Worm (Caenorhabditis elegans) whole organism, L3 larva: Measurements from ENCODE around the gene F14H3.6.

Experiments used
- R02D3.7 ChIP-seq: fragments of 150-350 bp; optimal IDR thresholded peaks from 2 replicates; lab custom pipeline; 2014; ENCODE audit warnings: missing biosample characterization, missing genetic modification characterization
- ZK546.5 ChIP-seq: sonication (generic microtip); optimal IDR thresholded peaks from 2 replicates; lab custom pipeline; 2017; ENCODE audit warnings: missing biosample characterization, missing genetic modification characterization
- aly-2 ChIP-seq: fragments of 150-350 bp; optimal IDR thresholded peaks from 2 replicates; lab custom pipeline; 2014; ENCODE audit warnings: missing biosample characterization, missing genetic modification characterization
- ceh-16 ChIP-seq: sonication (generic microtip); optimal IDR thresholded peaks from 2 replicates; lab custom pipeline; 2017; ENCODE audit warnings: missing biosample characterization, missing genetic modification characterization
- ceh-28 ChIP-seq: fragments of 150-350 bp; optimal IDR thresholded peaks from 2 replicates; lab custom pipeline; 2014; ENCODE audit warnings: missing biosample characterization, missing genetic modification reagents, missing genetic modification characterization
- ceh-9 ChIP-seq: sonication (generic microtip); optimal IDR thresholded peaks from 2 replicates; lab custom pipeline; 2018; ENCODE audit warnings: missing biosample characterization, missing genetic modification characterization
- daf-12 ChIP-seq: fragments of 150-350 bp; optimal IDR thresholded peaks from 2 replicates; lab custom pipeline; 2014; ENCODE audit warnings: missing biosample characterization, missing genetic modification reagents, missing genetic modification characterization
- egl-27 ChIP-seq: sonication (generic microtip); optimal IDR thresholded peaks from 4 replicates; lab custom pipeline; 2017; ENCODE audit warnings: missing biosample characterization, missing genetic modification reagents, missing genetic modification characterization
- egl-5 ChIP-seq: fragments of 150-350 bp; optimal IDR thresholded peaks from 2 replicates; lab custom pipeline; 2017; ENCODE audit warnings: missing biosample characterization, missing genetic modification reagents, missing genetic modification characterization, inconsistent platforms
- elt-1 ChIP-seq: fragments of 150-350 bp; optimal IDR thresholded peaks from 2 replicates; lab custom pipeline; 2014; ENCODE audit warnings: missing biosample characterization, missing genetic modification characterization
- elt-2 ChIP-seq: sonication (generic microtip); optimal IDR thresholded peaks from 2 replicates; lab custom pipeline; 2016; ENCODE audit warnings: missing genetic modification reagents, mild to moderate bottlenecking, missing genetic modification characterization, missing compliant biosample characterization
- eor-1 ChIP-seq, 2 experiments: fragments of 150-350 bp; optimal IDR thresholded peaks; 2 replicates each; lab custom pipeline; 2014 to 2018; ENCODE audit warnings: missing biosample characterization in 2 of 2, missing genetic modification characterization in 2 of 2
- fkh-10 ChIP-seq: sonication (generic microtip); optimal IDR thresholded peaks from 2 replicates; lab custom pipeline; 2017; ENCODE audit warnings: missing biosample characterization, missing genetic modification reagents, missing genetic modification characterization
- fkh-2 ChIP-seq: fragments of 150-350 bp; optimal IDR thresholded peaks from 2 replicates; lab custom pipeline; 2014; ENCODE audit warnings: missing biosample characterization, missing genetic modification reagents, missing genetic modification characterization
- jun-1 ChIP-seq: fragments of 150-350 bp; optimal IDR thresholded peaks from 2 replicates; lab custom pipeline; 2014; ENCODE audit warnings: missing biosample characterization, missing genetic modification reagents, missing genetic modification characterization
- mdl-1 ChIP-seq: fragments of 150-350 bp; optimal IDR thresholded peaks from 2 replicates; lab custom pipeline; 2014; ENCODE audit warnings: missing biosample characterization, missing genetic modification characterization
- nfya-1 ChIP-seq: sonication (generic microtip); optimal IDR thresholded peaks from 2 replicates; lab custom pipeline; 2017; ENCODE audit warnings: missing genetic modification characterization, mild to moderate bottlenecking, missing compliant biosample characterization, antibody characterized with exemption, moderate library complexity; ENCODE audit not compliant: insufficient read depth
- nhr-11 ChIP-seq: fragments of 150-350 bp; optimal IDR thresholded peaks from 2 replicates; lab custom pipeline; 2014; ENCODE audit warnings: missing biosample characterization, missing genetic modification characterization
- nhr-23 ChIP-seq: fragments of 150-350 bp; optimal IDR thresholded peaks from 2 replicates; lab custom pipeline; 2014; ENCODE audit warnings: missing biosample characterization, missing genetic modification reagents, missing genetic modification characterization
- nhr-237 ChIP-seq: fragments of 150-350 bp; optimal IDR thresholded peaks from 2 replicates; lab custom pipeline; 2014; ENCODE audit warnings: missing biosample characterization, missing genetic modification characterization
- nhr-25 ChIP-seq: sonication (generic microtip); optimal IDR thresholded peaks from 2 replicates; lab custom pipeline; 2017; ENCODE audit warnings: missing biosample characterization, missing genetic modification characterization
- nhr-43 ChIP-seq: sonication (generic microtip); optimal IDR thresholded peaks from 2 replicates; lab custom pipeline; 2016; ENCODE audit warnings: mild to moderate bottlenecking, missing genetic modification characterization, missing compliant biosample characterization; ENCODE audit not compliant: poor library complexity, severe bottlenecking
- nhr-67 ChIP-seq: fragments of 150-350 bp; optimal IDR thresholded peaks from 2 replicates; lab custom pipeline; 2014; ENCODE audit warnings: missing biosample characterization, missing genetic modification characterization
- nhr-76 ChIP-seq: fragments of 150-350 bp; sonication (generic microtip); optimal IDR thresholded peaks from 5 replicates; lab custom pipeline; 2014; ENCODE audit warnings: missing biosample characterization, missing genetic modification characterization
- nhr-77 ChIP-seq: fragments of 150-350 bp; optimal IDR thresholded peaks from 2 replicates; lab custom pipeline; 2014; ENCODE audit warnings: missing biosample characterization, missing genetic modification characterization
- pha-4 ChIP-seq: fragments of 150-350 bp; optimal IDR thresholded peaks from 2 replicates; lab custom pipeline; 2014; ENCODE audit warnings: missing biosample characterization, missing genetic modification reagents, missing genetic modification characterization
- pqm-1 ChIP-seq: fragments of 150-350 bp; optimal IDR thresholded peaks from 2 replicates; lab custom pipeline; 2017; ENCODE audit warnings: missing biosample characterization, missing genetic modification characterization, inconsistent platforms
- snpc-4 ChIP-seq: fragments of 150-350 bp; optimal IDR thresholded peaks from 2 replicates; lab custom pipeline; 2014; ENCODE audit warnings: missing biosample characterization, missing genetic modification characterization
- tbx-2 ChIP-seq: sonication (generic microtip); optimal IDR thresholded peaks from 2 replicates; lab custom pipeline; 2016; ENCODE audit warnings: mild to moderate bottlenecking, missing genetic modification characterization, missing compliant biosample characterization
- unc-39 ChIP-seq: sonication (generic microtip); optimal IDR thresholded peaks from 4 replicates; lab custom pipeline; 2017; ENCODE audit warnings: missing biosample characterization, missing genetic modification characterization
- zag-1 ChIP-seq: fragments of 150-350 bp; optimal IDR thresholded peaks from 2 replicates; lab custom pipeline; 2014; ENCODE audit warnings: missing biosample characterization, missing genetic modification characterization

The F14H3.6 gene

DNA sequence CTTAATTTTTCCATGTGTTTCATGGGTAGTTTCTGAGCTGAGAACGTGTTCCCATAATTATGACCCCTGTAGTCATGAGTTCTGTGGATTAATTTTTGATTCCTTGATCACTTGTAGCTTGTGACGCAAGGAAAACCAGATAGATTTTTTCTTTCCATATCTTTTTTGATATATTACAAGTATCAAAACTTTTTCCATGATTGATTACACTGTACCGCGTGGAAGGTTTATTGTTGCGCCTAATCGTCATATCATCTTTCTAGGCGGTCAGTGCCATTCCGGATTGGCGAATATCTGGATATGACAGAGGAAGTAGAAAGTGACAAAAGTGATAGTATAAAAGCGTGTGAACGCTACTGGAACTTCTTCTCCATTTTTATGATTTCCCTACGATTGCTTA is 12.1 kb downstream of the F14H3.6 start, which contains the start of gene ZK285.2:
TSS of gene ZK285.2 (plus strand) at position 301 of the 400 bp plus-strand sequence.
- TF ChIP-seq nhr-23 (tag; lab: Kevin White, UChicago) (no peak), ceh-28 (tag; lab: Kevin White, UChicago) (no peak), nhr-237 (tag; lab: Kevin White, UChicago) (no peak), ceh-16 (tag; lab: Kevin White, UChicago) (no peak), zag-1 (tag; lab: Kevin White, UChicago) (no peak), unc-39 (no peak), ceh-9 (tag; lab: Kevin White, UChicago) (no peak), pqm-1 (tag; lab: Kevin White, UChicago) (no peak), snpc-4 (tag; lab: Kevin White, UChicago) (no peak), egl-27 (tag; lab: Kevin White, UChicago) (no peak), tbx-2 (tag; lab: Kevin White, UChicago) (no peak), egl-5 (tag; lab: Kevin White, UChicago) (no peak), nhr-67 (tag; lab: Kevin White, UChicago) (no peak), jun-1 (tag; lab: Kevin White, UChicago) (no peak), daf-12 (tag; lab: Kevin White, UChicago) (no peak), R02D3.7 (tag; lab: Kevin White, UChicago) (no peak), elt-1 (tag; lab: Kevin White, UChicago) (no peak), fkh-10 (GFP tag; lab: Kevin White, UChicago) (no peak), ZK546.5 (tag; lab: Kevin White, UChicago) (no peak)

DNA sequence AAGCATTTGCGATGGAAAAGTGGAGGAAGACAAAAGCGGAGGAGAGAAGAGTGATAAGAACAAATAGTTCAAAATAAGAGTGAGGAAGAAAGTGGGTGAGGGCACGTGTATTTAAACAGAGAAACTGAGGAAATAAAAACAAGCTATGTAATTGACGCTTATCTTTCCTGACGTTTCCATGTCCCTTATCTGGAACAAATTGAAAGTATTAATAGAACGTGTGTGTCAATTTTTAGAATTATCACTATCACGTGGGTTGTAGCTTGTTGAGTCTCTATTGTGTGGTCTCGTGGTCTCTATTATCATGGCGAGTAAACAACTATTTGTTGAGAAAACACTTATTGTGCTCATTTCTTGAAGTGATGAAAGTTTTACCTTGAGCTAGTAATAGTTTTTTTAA is 12.9 kb downstream of the F14H3.6 start, which contains the start of gene T10C6.15:
TSS of gene T10C6.15 (minus strand) at position 104 of the 400 bp plus-strand sequence.
- peak; percentile 99 for TF ChIP-seq elt-2 (tag; lab: Kevin White, UChicago)
- TF ChIP-seq nhr-11 (tag; lab: Kevin White, UChicago): no peak
- TF ChIP-seq pha-4 (tag; lab: Kevin White, UChicago): peak; percentile 90
- TF ChIP-seq eor-1 (tag; optimal IDR thresholded peaks at IDR 0.05; lab: Kevin White, UChicago): no peak
- peak; percentile 57 for TF ChIP-seq nhr-43 (tag; lab: Kevin White, UChicago)
- peak; percentile 92 for TF ChIP-seq pqm-1 (tag; lab: Kevin White, UChicago)
- peak; percentile 82 for TF ChIP-seq jun-1 (tag; lab: Kevin White, UChicago)
- TF ChIP-seq, all 47 proteins: peak for 5

DNA sequence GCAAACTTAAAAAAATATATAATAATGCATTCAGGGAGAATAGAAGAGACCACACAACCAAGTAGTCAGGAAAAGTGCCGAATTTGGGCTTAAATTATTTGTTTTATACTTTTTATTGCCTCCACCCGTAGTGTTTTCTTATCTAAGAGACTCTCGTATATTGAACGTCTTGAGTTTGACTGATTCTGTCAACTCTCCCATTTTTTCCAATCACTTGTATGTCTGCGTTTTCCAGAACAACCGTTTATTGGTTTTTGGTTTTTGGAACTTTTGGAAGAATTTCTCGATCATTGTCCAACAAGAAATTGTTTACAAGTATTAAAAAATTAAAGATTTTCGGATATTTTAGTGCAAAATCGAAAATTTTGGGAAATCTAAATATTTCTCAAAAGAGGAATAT is 15.0 kb downstream of the F14H3.6 start:
- TF ChIP-seq pha-4 (tag; lab: Kevin White, UChicago): peak; percentile 28
- TF ChIP-seq ZK546.5 (tag; lab: Kevin White, UChicago): no peak
- TF ChIP-seq elt-2 (tag; lab: Kevin White, UChicago): peak; percentile 81
- peak; percentile 53 for TF ChIP-seq pqm-1 (tag; lab: Kevin White, UChicago)

DNA sequence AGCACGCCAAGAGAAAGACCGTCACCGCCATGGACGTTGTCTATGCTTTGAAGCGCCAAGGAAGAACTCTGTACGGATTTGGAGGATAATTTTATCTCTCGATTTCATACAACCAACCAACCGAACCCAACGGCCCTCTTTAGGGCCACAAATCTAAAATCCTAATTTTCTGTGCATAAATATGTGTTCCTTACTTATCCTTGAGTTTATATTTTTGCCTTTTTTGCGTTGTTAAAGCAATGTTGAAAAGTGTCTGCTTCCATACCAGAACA is 16.0 kb downstream of the F14H3.6 start:
- TF ChIP-seq jun-1 (tag; lab: Kevin White, UChicago): no peak
- no peak for TF ChIP-seq nfya-1 (tag; lab: Kevin White, UChicago)
- no peak for TF ChIP-seq daf-12 (tag; lab: Kevin White, UChicago)
- TF ChIP-seq egl-27 (tag; lab: Kevin White, UChicago): no peak
- no peak for TF ChIP-seq tbx-2 (tag; lab: Kevin White, UChicago)
- no peak for TF ChIP-seq unc-39

DNA sequence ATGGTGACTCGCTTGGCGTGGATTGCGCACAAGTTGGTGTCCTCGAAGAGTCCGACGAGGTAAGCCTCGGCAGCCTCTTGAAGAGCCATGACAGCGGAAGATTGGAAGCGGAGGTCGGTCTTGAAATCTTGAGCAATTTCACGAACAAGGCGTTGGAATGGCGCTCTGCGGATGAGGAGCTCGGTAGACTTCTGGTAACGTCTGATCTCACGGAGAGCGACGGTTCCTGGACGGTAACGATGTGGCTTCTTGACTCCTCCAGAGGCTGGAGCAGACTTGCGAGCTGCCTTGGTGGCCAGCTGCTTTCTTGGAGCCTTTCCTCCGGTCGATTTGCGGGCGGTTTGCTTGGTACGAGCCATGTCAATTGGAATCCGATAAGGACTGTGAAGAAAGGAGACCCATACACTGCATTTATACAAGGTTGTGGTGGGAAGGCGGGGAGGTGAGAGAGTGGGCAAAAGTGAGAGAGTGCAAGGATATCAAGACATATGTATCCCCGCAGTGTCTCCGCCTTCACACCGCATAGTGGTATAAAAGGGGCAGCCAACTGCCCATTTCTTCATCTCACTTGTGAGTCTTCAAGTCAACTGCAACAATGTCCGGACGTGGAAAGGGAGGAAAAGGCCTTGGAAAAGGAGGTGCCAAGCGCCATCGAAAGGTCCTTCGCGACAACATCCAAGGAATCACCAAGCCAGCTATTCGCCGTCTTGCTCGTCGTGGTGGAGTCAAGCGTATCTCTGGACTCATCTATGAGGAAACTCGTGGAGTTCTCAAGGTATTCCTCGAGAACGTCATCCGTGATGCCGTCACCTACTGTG is 16.6 kb downstream of the F14H3.6 start, which contains the start of the genes his-2 and his-1:
TSS of gene his-2 (minus strand) at position 359 of the 818 bp plus-strand sequence.
TSS of gene his-1 (plus strand) at position 596 of the 818 bp plus-strand sequence.
- peak; percentile 34 for TF ChIP-seq nhr-25 (tag; lab: Kevin White, UChicago)

DNA sequence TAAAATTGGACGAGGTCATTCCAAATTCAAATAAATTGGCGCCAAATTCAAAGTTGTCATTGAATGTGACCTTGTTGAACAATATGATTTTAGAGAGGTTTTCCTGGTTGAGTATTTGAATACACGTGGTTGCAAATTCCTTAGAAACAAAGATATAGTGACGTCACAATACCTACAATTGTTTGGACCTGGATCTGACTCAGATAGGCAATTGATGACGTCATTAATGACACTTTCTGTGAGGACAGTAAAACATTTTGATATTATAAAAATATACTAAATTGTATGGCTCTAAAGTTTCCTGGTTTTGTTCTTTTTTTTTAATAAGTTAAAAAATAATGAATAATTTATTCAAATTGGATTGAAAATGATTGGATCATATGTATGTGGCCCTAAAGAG is 17.3 kb downstream of the F14H3.6 start:
- TF ChIP-seq fkh-10 (GFP tag; lab: Kevin White, UChicago) (no peak), nhr-11 (tag; lab: Kevin White, UChicago) (no peak), aly-2 (tag; lab: Kevin White, UChicago) (no peak), ceh-16 (tag; lab: Kevin White, UChicago) (no peak), ceh-9 (tag; lab: Kevin White, UChicago) (no peak), nfya-1 (tag; lab: Kevin White, UChicago) (no peak), mdl-1 (no peak), eor-1 (tag; optimal IDR thresholded peaks at IDR 0.05; lab: Kevin White, UChicago) (no peak), ceh-28 (tag; lab: Kevin White, UChicago) (no peak), R02D3.7 (tag; lab: Kevin White, UChicago) (no peak), nhr-76 (no peak), jun-1 (tag; lab: Kevin White, UChicago) (no peak), fkh-2 (tag; lab: Kevin White, UChicago) (no peak), nhr-77 (tag; lab: Kevin White, UChicago) (no peak), ZK546.5 (tag; lab: Kevin White, UChicago) (no peak), nhr-237 (tag; lab: Kevin White, UChicago) (no peak)
